Worm (Caenorhabditis elegans): ENCODE measurements around the gene lido-4.

DNA sequence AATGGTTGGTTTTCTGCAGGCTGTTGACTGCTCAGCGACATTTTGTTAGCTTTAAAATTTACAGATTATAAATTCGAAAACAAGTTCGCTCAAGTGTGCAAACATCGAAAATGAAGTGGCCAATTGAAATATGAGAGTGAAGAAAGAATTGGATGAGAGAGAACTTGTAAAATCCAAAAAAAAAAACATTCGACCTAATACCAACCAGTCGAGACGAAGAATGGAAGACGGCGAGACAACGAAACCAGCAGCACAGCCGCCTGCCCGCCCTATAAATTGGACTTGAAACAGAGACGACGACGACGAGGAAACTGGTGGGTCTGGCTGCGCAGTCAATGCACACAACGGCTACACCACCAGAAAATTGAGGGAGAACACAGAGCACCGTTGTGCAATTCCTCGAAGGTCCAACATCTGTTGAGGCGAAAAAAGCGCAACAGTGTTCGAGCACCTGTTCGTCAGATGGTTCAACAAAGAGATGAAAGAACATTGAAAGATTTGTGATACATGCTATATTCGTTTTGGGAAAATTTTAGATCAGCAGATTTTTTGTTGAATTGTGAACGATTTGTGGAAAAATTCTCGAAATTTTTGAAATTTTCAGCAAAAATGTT is 42.4 kb upstream of the lido-4 start, which contains the start of gene T23C6.4:
- TF ChIP-seq unc-62 (GFP tag; optimal IDR thresholded peaks at IDR 0.05) (no peak), elt-3 (tag; optimal IDR thresholded peaks at IDR 0.05) (no peak), nhr-237 (tag; optimal IDR thresholded peaks at IDR 0.05) (no peak), pha-4 (tag; optimal IDR thresholded peaks at IDR 0.05) (no peak), unc-39 (tag; optimal IDR thresholded peaks at IDR 0.05) (no peak), lsy-2 (tag; optimal IDR thresholded peaks at IDR 0.05) (no peak)
